Fruit fly (Drosophila melanogaster): ENCODE measurements around the gene Sos.
A peak's percentile ranks its signal among the peaks of the same experiment; 100 is the strongest.

The Sos gene

dm6 chr2L:13841508-13841907 is 27.9 kb downstream of the Sos start, which contains the start of gene CG33307:
Gene CG33307 (minus strand): TSS chr2L:13841520.
- TF ChIP-seq Myc (optimal IDR thresholded peaks at IDR 0.05) (no peak), fru (GFP tag; optimal IDR thresholded peaks at IDR 0.05) (no peak), dl (GFP tag; optimal IDR thresholded peaks at IDR 0.05; ENCODE audit: insufficient read depth in 1 of 2, partially characterized antibody in 2 of 2) (no peak), HLH106 (tag; optimal IDR thresholded peaks at IDR 0.05) (no peak), Abd-B (GFP tag; optimal IDR thresholded peaks at IDR 0.05) (no peak), usp (GFP tag; optimal IDR thresholded peaks at IDR 0.05) (no peak), foxo (GFP tag; optimal IDR thresholded peaks at IDR 0.05) (no peak), Mio (GFP tag; optimal IDR thresholded peaks at IDR 0.05) (no peak), woc (GFP tag; optimal IDR thresholded peaks at IDR 0.05) (no peak), Sp1 (GFP tag; optimal IDR thresholded peaks at IDR 0.05) (no peak), Dfd (GFP tag; optimal IDR thresholded peaks at IDR 0.05) (no peak), pan (optimal IDR thresholded peaks at IDR 0.05) (no peak), dsf (GFP tag; optimal IDR thresholded peaks at IDR 0.05; ENCODE audit: borderline replicate concordance) (no peak), lola (GFP tag; optimal IDR thresholded peaks at IDR 0.05) (no peak), CG32264 (GFP tag; optimal IDR thresholded peaks at IDR 0.05) (no peak), OdsH (GFP tag; optimal IDR thresholded peaks at IDR 0.05) (no peak), CrebA (GFP tag; optimal IDR thresholded peaks at IDR 0.05; ENCODE audit: borderline replicate concordance) (no peak), dmrt93B (GFP tag; optimal IDR thresholded peaks at IDR 0.05) (no peak)

dm6 chr2L:13842078-13842477 is 28.5 kb downstream of the Sos start:
- TF ChIP-seq Myc (optimal IDR thresholded peaks at IDR 0.05): peak; percentile 91
- no peak for TF ChIP-seq brk (GFP tag; optimal IDR thresholded peaks at IDR 0.05)
- TF ChIP-seq tai (GFP tag; optimal IDR thresholded peaks at IDR 0.05): peak; percentile 31

DNA sequence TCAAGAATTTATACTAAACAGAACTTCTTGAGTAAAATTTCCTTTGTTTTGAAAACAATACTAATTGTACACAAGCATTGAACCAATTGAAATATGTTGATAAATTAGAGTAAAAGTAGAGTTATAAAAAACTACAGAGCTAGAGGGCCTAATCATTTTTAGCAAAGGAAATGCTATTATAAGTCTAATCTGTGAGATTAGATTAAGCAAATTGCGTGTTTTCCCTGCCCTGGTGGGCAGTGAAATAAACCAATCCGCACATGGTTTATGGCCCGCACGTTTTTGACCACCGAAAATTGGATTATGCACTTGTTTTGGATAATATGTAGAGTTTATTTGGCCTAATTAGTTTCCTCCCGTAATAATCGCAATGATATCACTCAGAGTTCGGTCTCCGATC is 29.0 kb downstream of the Sos start:
- TF ChIP-seq Myc (optimal IDR thresholded peaks at IDR 0.05) (no peak), CG32264 (GFP tag; optimal IDR thresholded peaks at IDR 0.05) (no peak), h (GFP tag; optimal IDR thresholded peaks at IDR 0.05) (no peak), ey (GFP tag; optimal IDR thresholded peaks at IDR 0.05) (no peak), dl (GFP tag; optimal IDR thresholded peaks at IDR 0.05; ENCODE audit: insufficient read depth in 1 of 2, partially characterized antibody in 2 of 2) (no peak), Vsx2 (GFP tag; optimal IDR thresholded peaks at IDR 0.05; ENCODE audit: partially characterized antibody) (no peak), Dif (GFP tag; optimal IDR thresholded peaks at IDR 0.05; ENCODE audit: partially characterized antibody) (no peak), fru (GFP tag; optimal IDR thresholded peaks at IDR 0.05) (no peak), psq (GFP tag; optimal IDR thresholded peaks at IDR 0.05) (no peak), GATAd (GFP tag; optimal IDR thresholded peaks at IDR 0.05) (no peak), foxo (GFP tag; optimal IDR thresholded peaks at IDR 0.05) (no peak), N (GFP tag; optimal IDR thresholded peaks at IDR 0.05) (no peak), Hnf4 (GFP tag; optimal IDR thresholded peaks at IDR 0.05) (no peak)

DNA sequence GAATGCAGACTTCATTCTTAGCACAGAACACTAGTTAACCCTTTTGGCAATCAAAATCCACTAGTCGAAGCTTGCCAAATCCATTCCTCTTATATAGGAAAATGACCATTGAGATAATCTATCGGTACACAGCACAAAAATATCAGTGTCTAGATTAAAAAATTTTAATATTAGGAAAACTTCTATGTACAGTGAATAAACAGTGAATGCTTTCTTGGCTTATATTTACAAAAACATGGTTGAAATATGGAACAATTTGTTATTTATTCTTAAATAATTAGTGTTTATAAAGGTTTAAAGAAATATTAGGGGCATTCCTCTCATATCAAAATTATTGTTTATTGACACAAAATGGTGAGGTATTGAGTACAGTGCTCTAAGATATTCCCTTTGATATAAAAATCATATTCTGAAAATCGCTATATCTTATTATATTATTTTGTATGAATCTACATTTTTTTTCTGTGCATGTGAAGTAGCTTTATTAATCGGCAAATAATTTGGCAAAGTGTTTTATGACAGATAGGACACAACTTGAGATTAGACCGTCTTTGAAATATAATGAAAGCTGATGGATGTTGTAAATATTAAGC is 30.2 kb downstream of the Sos start, which contains the start of gene CG33306:
Gene CG33306, minus strand, starts transcription at position 51 of the 593 bp plus-strand sequence.
- TF ChIP-seq Vsx2 (GFP tag; optimal IDR thresholded peaks at IDR 0.05; ENCODE audit: partially characterized antibody) (no peak), Rel (GFP tag; optimal IDR thresholded peaks at IDR 0.05) (no peak), Rel (tag; optimal IDR thresholded peaks at IDR 0.05) (peak; percentile 20), foxo (GFP tag; optimal IDR thresholded peaks at IDR 0.05) (peak in 1 of 2 experiments; percentile 61), br (GFP tag; optimal IDR thresholded peaks at IDR 0.05) (no peak), lola (GFP tag; optimal IDR thresholded peaks at IDR 0.05) (no peak), woc (GFP tag; optimal IDR thresholded peaks at IDR 0.05) (no peak), Hnf4 (GFP tag; optimal IDR thresholded peaks at IDR 0.05) (no peak), rgr (GFP tag; optimal IDR thresholded peaks at IDR 0.05) (peak; percentile 39), Hr78 (GFP tag; optimal IDR thresholded peaks at IDR 0.05) (no peak), fru (GFP tag; optimal IDR thresholded peaks at IDR 0.05) (peak; percentile 26), GATAd (GFP tag; optimal IDR thresholded peaks at IDR 0.05) (no peak), dsf (GFP tag; optimal IDR thresholded peaks at IDR 0.05; ENCODE audit: borderline replicate concordance) (no peak), dmrt93B (GFP tag; optimal IDR thresholded peaks at IDR 0.05) (no peak), tai (GFP tag; optimal IDR thresholded peaks at IDR 0.05) (no peak), HLH106 (tag; optimal IDR thresholded peaks at IDR 0.05) (peak; percentile 57), Myc (optimal IDR thresholded peaks at IDR 0.05) (no peak), CrebA (GFP tag; optimal IDR thresholded peaks at IDR 0.05; ENCODE audit: borderline replicate concordance) (no peak), dl (GFP tag; optimal IDR thresholded peaks at IDR 0.05; ENCODE audit: insufficient read depth in 1 of 2, partially characterized antibody in 2 of 2) (no peak), psq (GFP tag; optimal IDR thresholded peaks at IDR 0.05) (peak; percentile 18), h (GFP tag; optimal IDR thresholded peaks at IDR 0.05) (peak; percentile 53), CG32264 (GFP tag; optimal IDR thresholded peaks at IDR 0.05) (no peak), sv (GFP tag; optimal IDR thresholded peaks at IDR 0.05) (no peak), OdsH (GFP tag; optimal IDR thresholded peaks at IDR 0.05) (peak; percentile 50), Sp1 (GFP tag; optimal IDR thresholded peaks at IDR 0.05) (peak; percentile 62), Hr83 (GFP tag; optimal IDR thresholded peaks at IDR 0.05; ENCODE audit: poor library complexity, severe bottlenecking) (no peak), pan (optimal IDR thresholded peaks at IDR 0.05) (no peak), brk (GFP tag; optimal IDR thresholded peaks at IDR 0.05) (peak; percentile 50), Mio (GFP tag; optimal IDR thresholded peaks at IDR 0.05) (no peak), Dif (GFP tag; optimal IDR thresholded peaks at IDR 0.05; ENCODE audit: partially characterized antibody) (no peak), ey (GFP tag; optimal IDR thresholded peaks at IDR 0.05) (no peak), N (GFP tag; optimal IDR thresholded peaks at IDR 0.05) (no peak), Jra (GFP tag; optimal IDR thresholded peaks at IDR 0.05) (no peak), Abd-B (GFP tag; optimal IDR thresholded peaks at IDR 0.05) (no peak)
